Worm (Caenorhabditis elegans) whole organism, late embryonic: Measurements from ENCODE around the gene ZK262.8.

Experiments
- ama-1 ChIP-seq: fragments of 150-350 bp; optimal IDR thresholded peaks from 2 replicates; lab custom pipeline; 2014
- ceh-31 ChIP-seq: sonication (generic microtip); optimal IDR thresholded peaks from 2 replicates; lab custom pipeline; 2016; ENCODE audit warnings: missing genetic modification characterization, missing compliant biosample characterization
- ceh-34 ChIP-seq: sonication (generic microtip); optimal IDR thresholded peaks from 2 replicates; lab custom pipeline; 2016; ENCODE audit warnings: mild to moderate bottlenecking, missing genetic modification characterization, missing compliant biosample characterization
- elt-2 ChIP-seq: sonication (generic microtip); optimal IDR thresholded peaks from 2 replicates; lab custom pipeline; 2016; ENCODE audit warnings: missing genetic modification reagents, missing genetic modification characterization, missing compliant biosample characterization
- hlh-13 ChIP-seq: fragments of 200-800 bp; sonication (Bioruptor generic); optimal IDR thresholded peaks from 2 replicates; lab custom pipeline; 2018; ENCODE audit warnings: mild to moderate bottlenecking, missing genetic modification characterization, missing compliant biosample characterization
- hlh-15 ChIP-seq: sonication (generic microtip); optimal IDR thresholded peaks from 2 replicates; lab custom pipeline; 2016; ENCODE audit warnings: missing genetic modification characterization, missing compliant biosample characterization
- hlh-6 ChIP-seq: sonication (generic microtip); optimal IDR thresholded peaks from 2 replicates; lab custom pipeline; 2016; ENCODE audit warnings: missing genotype, missing genetic modification characterization, missing compliant biosample characterization
- lin-11 ChIP-seq: fragments of 200-800 bp; sonication (Bioruptor generic); optimal IDR thresholded peaks from 2 replicates; lab custom pipeline; 2018; ENCODE audit warnings: mild to moderate bottlenecking, missing genetic modification characterization, missing compliant biosample characterization
- nhr-232 ChIP-seq: sonication (generic microtip); optimal IDR thresholded peaks from 2 replicates; lab custom pipeline; 2016; ENCODE audit warnings: missing genetic modification characterization, missing compliant biosample characterization
- pag-3 ChIP-seq: sonication (generic microtip); optimal IDR thresholded peaks from 2 replicates; lab custom pipeline; 2016; ENCODE audit warnings: missing compliant biosample characterization, missing genetic modification characterization, borderline replicate concordance
- pha-2 ChIP-seq: sonication (generic microtip); optimal IDR thresholded peaks from 2 replicates; lab custom pipeline; 2017; ENCODE audit warnings: mild to moderate bottlenecking, missing genetic modification characterization, missing compliant biosample characterization
- pha-4 ChIP-seq: fragments of 150-350 bp; optimal IDR thresholded peaks from 2 replicates; lab custom pipeline; 2018; ENCODE audit warnings: missing biosample characterization, missing genetic modification reagents, missing genetic modification characterization
- sox-2 ChIP-seq: fragments of 200-800 bp; sonication (Bioruptor generic); IDR thresholded peaks from 2 replicates; pipeline ENCODE4 v1.3.6; 2022; ENCODE audit warnings: missing genetic modification reagents, missing genetic modification characterization, missing compliant biosample characterization
- tbx-7 ChIP-seq: sonication (generic microtip); optimal IDR thresholded peaks from 2 replicates; lab custom pipeline; 2016; ENCODE audit warnings: missing genotype, missing genetic modification characterization, missing compliant biosample characterization

DNA sequence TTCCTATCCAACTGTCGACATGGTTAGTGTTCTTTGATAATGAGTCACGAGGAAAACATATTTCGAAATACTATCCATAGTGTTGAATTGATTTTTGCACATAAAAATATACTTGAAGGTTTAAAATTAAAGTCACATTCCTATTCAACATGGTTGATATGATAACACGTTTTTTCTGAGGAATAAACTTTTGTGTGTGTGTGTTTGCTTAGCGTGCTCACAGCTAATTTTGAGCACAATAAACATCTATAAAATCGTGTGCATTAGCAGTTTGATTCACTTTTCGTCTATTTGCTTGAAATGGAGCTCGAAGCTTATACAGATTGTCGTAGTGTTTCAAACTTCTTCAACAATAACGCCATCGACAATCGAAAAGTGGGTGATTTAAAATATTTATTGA, 18.4 kb downstream of the ZK262.8 start, which contains the start of gene ZK228.10:
- TF ChIP-seq hlh-6: no peak
- no peak for TF ChIP-seq pag-3
- TF ChIP-seq hlh-15 (tag; lab: Kevin White, UChicago): no peak
- no peak for TF ChIP-seq ama-1
- no peak for TF ChIP-seq nhr-232 (tag; lab: Kevin White, UChicago)
- TF ChIP-seq pha-4 (tag; lab: Kevin White, UChicago): no peak
- no peak for TF ChIP-seq ceh-34 (tag; lab: Kevin White, UChicago)
- no peak for TF ChIP-seq elt-2 (tag; lab: Kevin White, UChicago)
- TF ChIP-seq tbx-7 (tag; lab: Kevin White, UChicago): no peak
- TF ChIP-seq lin-11 (tag; lab: Kevin White, UChicago): no peak
- no peak for TF ChIP-seq ceh-31 (tag; lab: Kevin White, UChicago)
- TF ChIP-seq hlh-13 (GFP tag; lab: Kevin White, UChicago): no peak
- TF ChIP-seq pha-2 (tag; lab: Kevin White, UChicago): no peak
- no peak for TF ChIP-seq sox-2 (GFP tag; lab: Robert Waterston, UW)
